Worm (Caenorhabditis elegans) whole organism, L4/young adult: ENCODE measurements around the gene dpy-9.

ENCODE experiments used
- W03F9.2 ChIP-seq: fragments of 150-350 bp; optimal IDR thresholded peaks from 2 replicates; lab custom pipeline; 2014; ENCODE audit warnings: missing biosample characterization, missing genetic modification characterization
- dao-5 ChIP-seq: sonication (generic microtip); optimal IDR thresholded peaks from 2 replicates; lab custom pipeline; 2016; ENCODE audit warnings: missing genotype, missing genetic modification characterization, moderate library complexity, missing compliant biosample characterization
- him-1 ChIP-seq: sonication (generic microtip); optimal IDR thresholded peaks from 2 replicates; lab custom pipeline; 2016; ENCODE audit warnings: missing genotype, missing genetic modification reagents, missing genetic modification characterization, missing compliant biosample characterization

- TF ChIP-seq him-1 (tag; lab: Kevin White, UChicago) (no peak), W03F9.2 (tag; lab: Kevin White, UChicago) (no peak), dao-5 (tag; lab: Kevin White, UChicago) (no peak)
These were observed 31.4 kb upstream of the dpy-9 start for ce11 chrIV:290387-290786.
